Worm (Caenorhabditis elegans) whole organism, late embryonic: ENCODE data around the gene srt-64.

Source experiments
- C08G9.2 ChIP-seq: sonication (generic microtip); optimal IDR thresholded peaks from 2 replicates; lab custom pipeline; 2016; ENCODE audit warnings: mild to moderate bottlenecking, missing genetic modification characterization, moderate library complexity, missing compliant biosample characterization
- C38D4.7 ChIP-seq: fragments of 200-800 bp; sonication (Bioruptor generic); optimal IDR thresholded peaks from 2 replicates; lab custom pipeline; 2018; ENCODE audit warnings: mild to moderate bottlenecking, missing genetic modification characterization, moderate library complexity, missing compliant biosample characterization
- F13H6.1 ChIP-seq: sonication (generic microtip); optimal IDR thresholded peaks from 2 replicates; lab custom pipeline; 2016; ENCODE audit warnings: missing genetic modification characterization, missing compliant biosample characterization
- Y22D7AL.16 ChIP-seq: sonication (generic microtip); optimal IDR thresholded peaks from 2 replicates; lab custom pipeline; 2016; ENCODE audit warnings: missing genetic modification characterization, missing compliant biosample characterization
- ceh-24 ChIP-seq: sonication (generic microtip); optimal IDR thresholded peaks from 2 replicates; lab custom pipeline; 2016; ENCODE audit warnings: mild to moderate bottlenecking, missing genetic modification characterization, missing compliant biosample characterization
- ceh-30 ChIP-seq: fragments of 150-350 bp; optimal IDR thresholded peaks from 2 replicates; lab custom pipeline; 2014; ENCODE audit warnings: missing biosample characterization, missing genetic modification characterization
- ceh-31 ChIP-seq: sonication (generic microtip); optimal IDR thresholded peaks from 2 replicates; lab custom pipeline; 2016; ENCODE audit warnings: missing genetic modification characterization, missing compliant biosample characterization
- ceh-45 ChIP-seq: fragments of 200-800 bp; sonication (Bioruptor generic); IDR thresholded peaks from 2 replicates; pipeline ENCODE4 v1.3.6; 2022; ENCODE audit warnings: missing genetic modification reagents, missing genetic modification characterization, missing compliant biosample characterization
- ceh-6 ChIP-seq: fragments of 200-800 bp; sonication (Bioruptor generic); optimal IDR thresholded peaks from 2 replicates; lab custom pipeline; 2018; ENCODE audit warnings: mild to moderate bottlenecking, missing genetic modification characterization, missing compliant biosample characterization
- dve-1 ChIP-seq: sonication (generic microtip); optimal IDR thresholded peaks from 2 replicates; lab custom pipeline; 2017; ENCODE audit warnings: antibody characterized with exemption, mild to moderate bottlenecking, missing genetic modification characterization, missing compliant biosample characterization
- elt-2 ChIP-seq: sonication (generic microtip); optimal IDR thresholded peaks from 2 replicates; lab custom pipeline; 2016; ENCODE audit warnings: missing genetic modification reagents, missing genetic modification characterization, missing compliant biosample characterization
- elt-4 ChIP-seq: sonication (generic microtip); optimal IDR thresholded peaks from 2 replicates; lab custom pipeline; 2016; ENCODE audit warnings: missing genetic modification characterization, missing compliant biosample characterization
- ets-4 ChIP-seq: sonication (generic microtip); optimal IDR thresholded peaks from 2 replicates; lab custom pipeline; 2016; ENCODE audit warnings: missing genetic modification characterization, missing compliant biosample characterization
- eyg-1 ChIP-seq: sonication (generic microtip); optimal IDR thresholded peaks from 2 replicates; lab custom pipeline; 2016; ENCODE audit warnings: missing genotype, missing genetic modification characterization, missing compliant biosample characterization
- fax-1 ChIP-seq: sonication (generic microtip); optimal IDR thresholded peaks from 2 replicates; lab custom pipeline; 2016; ENCODE audit warnings: missing genotype, missing genetic modification characterization, missing compliant biosample characterization
- fkh-10 ChIP-seq: fragments of 150-350 bp; optimal IDR thresholded peaks from 2 replicates; lab custom pipeline; 2014; ENCODE audit warnings: missing biosample characterization, missing genetic modification reagents, missing genetic modification characterization
- fkh-6 ChIP-seq: sonication (generic microtip); optimal IDR thresholded peaks from 2 replicates; lab custom pipeline; 2016; ENCODE audit warnings: missing genetic modification characterization, missing compliant biosample characterization
- hlh-13 ChIP-seq: fragments of 200-800 bp; sonication (Bioruptor generic); optimal IDR thresholded peaks from 2 replicates; lab custom pipeline; 2018; ENCODE audit warnings: mild to moderate bottlenecking, missing genetic modification characterization, missing compliant biosample characterization
- hlh-15 ChIP-seq: sonication (generic microtip); optimal IDR thresholded peaks from 2 replicates; lab custom pipeline; 2016; ENCODE audit warnings: missing genetic modification characterization, missing compliant biosample characterization
- hlh-30 ChIP-seq: sonication (generic microtip); optimal IDR thresholded peaks from 2 replicates; lab custom pipeline; 2017; ENCODE audit warnings: antibody characterized with exemption, missing genetic modification characterization, missing compliant biosample characterization; ENCODE audit not compliant: insufficient read depth
- hlh-8 ChIP-seq: sonication (generic microtip); optimal IDR thresholded peaks from 2 replicates; lab custom pipeline; 2016; ENCODE audit warnings: missing genotype, missing genetic modification characterization, missing compliant biosample characterization
- lin-11 ChIP-seq: fragments of 200-800 bp; sonication (Bioruptor generic); optimal IDR thresholded peaks from 2 replicates; lab custom pipeline; 2018; ENCODE audit warnings: mild to moderate bottlenecking, missing genetic modification characterization, missing compliant biosample characterization
- madf-2 ChIP-seq: sonication (generic microtip); optimal IDR thresholded peaks from 2 replicates; lab custom pipeline; 2017; ENCODE audit warnings: missing genetic modification characterization, missing compliant biosample characterization
- nhr-11 ChIP-seq: fragments of 150-350 bp; optimal IDR thresholded peaks from 2 replicates; lab custom pipeline; 2014; ENCODE audit warnings: missing biosample characterization, missing genetic modification characterization
- nhr-232 ChIP-seq: sonication (generic microtip); optimal IDR thresholded peaks from 2 replicates; lab custom pipeline; 2016; ENCODE audit warnings: missing genetic modification characterization, missing compliant biosample characterization
- odd-2 ChIP-seq: sonication (generic microtip); optimal IDR thresholded peaks from 2 replicates; lab custom pipeline; 2017; ENCODE audit warnings: antibody characterized with exemption, mild to moderate bottlenecking, missing genetic modification characterization, missing compliant biosample characterization
- pag-3 ChIP-seq: sonication (generic microtip); optimal IDR thresholded peaks from 2 replicates; lab custom pipeline; 2016; ENCODE audit warnings: missing compliant biosample characterization, missing genetic modification characterization, borderline replicate concordance
- pat-9 ChIP-seq: fragments of 200-800 bp; sonication (Bioruptor generic); optimal IDR thresholded peaks from 2 replicates; lab custom pipeline; 2018; ENCODE audit warnings: mild to moderate bottlenecking, missing genetic modification characterization, moderate library complexity, missing compliant biosample characterization
- pax-1 ChIP-seq: fragments of 150-350 bp; optimal IDR thresholded peaks from 2 replicates; lab custom pipeline; 2014; ENCODE audit warnings: missing biosample characterization, missing genetic modification characterization
- pha-2 ChIP-seq: sonication (generic microtip); optimal IDR thresholded peaks from 2 replicates; lab custom pipeline; 2017; ENCODE audit warnings: mild to moderate bottlenecking, missing genetic modification characterization, missing compliant biosample characterization
- pha-4 ChIP-seq: fragments of 150-350 bp; optimal IDR thresholded peaks from 2 replicates; lab custom pipeline; 2018; ENCODE audit warnings: missing biosample characterization, missing genetic modification reagents, missing genetic modification characterization
- pqm-1 ChIP-seq: sonication (generic microtip); optimal IDR thresholded peaks from 2 replicates; lab custom pipeline; 2016; ENCODE audit warnings: missing genetic modification characterization, missing compliant biosample characterization
- ref-2 ChIP-seq: sonication (generic microtip); optimal IDR thresholded peaks from 2 replicates; lab custom pipeline; 2016; ENCODE audit warnings: missing genetic modification characterization, missing compliant biosample characterization
- rnt-1 ChIP-seq: sonication (generic microtip); optimal IDR thresholded peaks from 2 replicates; lab custom pipeline; 2016; ENCODE audit warnings: missing genetic modification characterization, missing compliant biosample characterization
- sdc-2 ChIP-seq: sonication (generic microtip); optimal IDR thresholded peaks from 2 replicates; lab custom pipeline; 2016; ENCODE audit warnings: missing genotype, missing genetic modification characterization, missing compliant biosample characterization
- tbx-2 ChIP-seq: sonication (generic microtip); optimal IDR thresholded peaks from 2 replicates; lab custom pipeline; 2016; ENCODE audit warnings: missing genetic modification characterization, missing compliant biosample characterization
- ttx-3 ChIP-seq: sonication (generic microtip); optimal IDR thresholded peaks from 2 replicates; lab custom pipeline; 2016; ENCODE audit warnings: missing genetic modification reagents, missing genetic modification characterization, missing compliant biosample characterization
- unc-3 ChIP-seq, 2 experiments: fragments of 200-800 bp in 1 of 2; sonication (Bioruptor generic) in 1 of 2; sonication (generic microtip) in 1 of 2; conservative IDR thresholded peaks in 1 of 2; optimal IDR thresholded peaks in 1 of 2; 2 replicates each; pipeline versions ENCODE4 v1.3.6 to Lab custom; 2016 to 2022; ENCODE audit warnings: missing compliant biosample characterization in 2 of 2, missing genetic modification characterization in 2 of 2, missing genetic modification reagents in 1 of 2
- unc-55 ChIP-seq: sonication (generic microtip); optimal IDR thresholded peaks from 2 replicates; lab custom pipeline; 2017; ENCODE audit warnings: missing biosample characterization, missing genetic modification reagents, missing genetic modification characterization
- unc-86 ChIP-seq: sonication (generic microtip); optimal IDR thresholded peaks from 2 replicates; lab custom pipeline; 2016; ENCODE audit warnings: missing genetic modification characterization, missing compliant biosample characterization
- zip-5 ChIP-seq: sonication (generic microtip); optimal IDR thresholded peaks from 2 replicates; lab custom pipeline; 2016; ENCODE audit warnings: missing genetic modification characterization, missing compliant biosample characterization

Gene srt-64

ce11 chrV:5164682-5165081 lies 4.8 kb downstream of the srt-64 start, which contains the start of gene abu-7:
TSS of gene abu-7 (minus strand) at chrV:5164782.
- TF ChIP-seq fkh-6 (tag; lab: Kevin White, UChicago), result no peak
- TF ChIP-seq pha-4, result no peak
- no peak for TF ChIP-seq zip-5
- no peak for TF ChIP-seq elt-4
- no peak for TF ChIP-seq unc-3 (GFP tag; conservative IDR thresholded peaks at IDR 0.05; lab: Robert Waterston, UW)
- no peak for TF ChIP-seq unc-3 (tag; optimal IDR thresholded peaks at IDR 0.05; lab: Kevin White, UChicago)
- no peak for TF ChIP-seq fax-1 (tag; lab: Kevin White, UChicago)
- TF ChIP-seq ceh-31 (tag; lab: Kevin White, UChicago), result no peak
- TF ChIP-seq ceh-45 (GFP tag; lab: Robert Waterston, UW), result no peak
- no peak for TF ChIP-seq dve-1 (tag; lab: Kevin White, UChicago)
- no peak for TF ChIP-seq madf-2 (tag; lab: Kevin White, UChicago)
- no peak for TF ChIP-seq odd-2 (tag; lab: Kevin White, UChicago)
- TF ChIP-seq fkh-10, result no peak
- no peak for TF ChIP-seq pat-9 (tag; lab: Kevin White, UChicago)
- TF ChIP-seq unc-86, result no peak
- no peak for TF ChIP-seq rnt-1 (tag; lab: Kevin White, UChicago)
- no peak for TF ChIP-seq sdc-2 (tag; lab: Kevin White, UChicago)

- TF ChIP-seq hlh-30 (tag; lab: Kevin White, UChicago) (no peak), odd-2 (tag; lab: Kevin White, UChicago) (no peak), pha-2 (tag; lab: Kevin White, UChicago) (no peak), pqm-1 (no peak), ref-2 (tag; lab: Kevin White, UChicago) (no peak), eyg-1 (tag; lab: Kevin White, UChicago) (no peak), pha-4 (no peak), pag-3 (tag; lab: Kevin White, UChicago) (no peak), C38D4.7 (no peak), hlh-15 (no peak), nhr-11 (no peak), hlh-8 (tag; lab: Kevin White, UChicago) (no peak), madf-2 (tag; lab: Kevin White, UChicago) (no peak)
These were observed 7.7 kb downstream of the srt-64 start, which contains the start of gene abu-6 for ce11 chrV:5161792-5162191. TSS of gene abu-6 (minus strand) at chrV:5161892.

ce11 chrV:5158302-5158701 lies 11.2 kb downstream of the srt-64 start, which contains the start of gene abu-15:
TSS of gene abu-15 (plus strand) at chrV:5158602.
- no peak for TF ChIP-seq unc-55 (GFP tag; lab: Kevin White, UChicago)
- no peak for TF ChIP-seq nhr-232
- TF ChIP-seq hlh-13 (GFP tag; lab: Kevin White, UChicago), result no peak

- TF ChIP-seq odd-2 (tag; lab: Kevin White, UChicago), result no peak
- TF ChIP-seq C08G9.2, result no peak
- no peak for TF ChIP-seq tbx-2 (tag; lab: Kevin White, UChicago)
- TF ChIP-seq ceh-6 (GFP tag; lab: Kevin White, UChicago), result no peak
- TF ChIP-seq nhr-11, result no peak
- TF ChIP-seq ceh-24 (tag; lab: Kevin White, UChicago), result no peak
- TF ChIP-seq rnt-1 (tag; lab: Kevin White, UChicago), result no peak
- no peak for TF ChIP-seq pha-4
- TF ChIP-seq madf-2 (tag; lab: Kevin White, UChicago), result no peak
- TF ChIP-seq fkh-10, result no peak
- TF ChIP-seq elt-4, result no peak
- TF ChIP-seq, all 69 proteins: peak for 0
These were observed 11.8 kb downstream of the srt-64 start, which contains the start of gene srx-39 for ce11 chrV:5157660-5158059. TSS of gene srx-39 (minus strand) at chrV:5157760.

ce11 chrV:5155516-5155915 lies 14.0 kb downstream of the srt-64 start, which contains the start of gene srx-38:
TSS of gene srx-38 (minus strand) at chrV:5155616.
- TF ChIP-seq hlh-30 (tag; lab: Kevin White, UChicago), result no peak
- no peak for TF ChIP-seq zip-5
- no peak for TF ChIP-seq ceh-30 (tag; lab: Kevin White, UChicago)
- TF ChIP-seq dve-1 (tag; lab: Kevin White, UChicago), result no peak
- no peak for TF ChIP-seq pag-3 (tag; lab: Kevin White, UChicago)
- no peak for TF ChIP-seq ttx-3 (tag; lab: Kevin White, UChicago)
- no peak for TF ChIP-seq ets-4 (tag; lab: Kevin White, UChicago)
- no peak for TF ChIP-seq nhr-232
- TF ChIP-seq C38D4.7, result no peak
- no peak for TF ChIP-seq Y22D7AL.16 (tag; lab: Kevin White, UChicago)
- no peak for TF ChIP-seq sdc-2 (tag; lab: Kevin White, UChicago)
- TF ChIP-seq lin-11, result no peak
- TF ChIP-seq elt-2, result no peak
- no peak for TF ChIP-seq F13H6.1 (tag; lab: Kevin White, UChicago)
- TF ChIP-seq fkh-10, result no peak
- TF ChIP-seq ref-2 (tag; lab: Kevin White, UChicago), result no peak
- TF ChIP-seq pax-1 (tag; lab: Kevin White, UChicago), result no peak
- no peak for TF ChIP-seq pha-2 (tag; lab: Kevin White, UChicago)
